Worm (Caenorhabditis elegans): ENCODE measurements around the gene abi-1.

DNA sequence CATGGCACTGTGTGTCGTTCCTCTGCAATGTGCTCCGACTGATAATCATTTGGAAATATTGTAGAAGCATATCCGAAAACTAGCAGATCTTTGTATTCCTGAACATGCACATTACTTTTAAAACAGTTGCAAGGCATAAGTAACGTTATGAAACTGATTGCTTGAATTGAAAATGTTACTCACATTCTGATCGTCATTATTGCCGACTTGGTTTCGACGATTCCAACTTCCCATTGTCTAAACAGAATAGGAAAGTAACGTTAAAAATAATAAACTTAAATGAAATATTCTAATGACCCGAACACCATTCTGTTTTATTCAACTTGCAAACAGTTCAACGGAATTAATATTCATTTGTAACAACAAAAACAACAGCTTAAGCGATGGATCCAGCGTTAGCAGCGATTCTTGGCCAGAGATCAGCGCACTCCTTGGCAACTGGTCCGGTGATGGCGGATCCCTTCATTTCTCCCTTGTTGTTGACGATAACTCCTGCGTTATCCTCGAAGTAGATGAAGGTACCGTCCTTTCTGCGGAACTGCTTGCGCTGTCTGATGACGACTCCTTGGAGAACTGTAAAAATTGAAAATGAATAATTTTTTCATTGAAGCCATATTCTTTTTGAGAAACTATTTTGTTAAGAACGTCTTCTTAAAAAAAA, 12.8 kb upstream of the abi-1 start, which contains the start of gene swp-1:
- TF ChIP-seq lin-39 (tag; optimal IDR thresholded peaks at IDR 0.05) (no peak), unc-39 (tag; optimal IDR thresholded peaks at IDR 0.05) (no peak), mep-1 (tag; optimal IDR thresholded peaks at IDR 0.05) (no peak), fkh-10 (GFP tag; optimal IDR thresholded peaks at IDR 0.05) (no peak)
